Fruit fly (Drosophila melanogaster): ENCODE data around the gene Fntb.

Fntb gene

DNA sequence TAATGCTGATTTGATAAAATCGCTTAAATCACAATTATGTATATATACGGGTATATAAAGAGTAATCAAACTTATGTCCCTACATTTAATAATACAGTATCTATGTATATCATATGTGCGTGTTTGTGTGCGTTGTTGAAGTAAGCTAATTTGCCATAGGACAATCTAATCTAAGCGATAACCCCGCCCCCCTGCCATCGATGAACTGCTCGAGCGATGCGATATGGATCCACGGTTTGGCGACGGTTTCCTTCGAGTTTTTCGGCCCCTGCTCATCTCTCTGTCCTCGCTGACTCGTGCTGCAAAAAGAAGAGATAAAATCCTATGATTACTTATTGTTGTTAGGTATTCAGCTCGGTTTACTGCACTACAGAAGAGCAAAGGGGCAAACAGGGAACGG lies 14.0 kb downstream of the Fntb start:
- TF ChIP-seq HLH106 (tag; optimal IDR thresholded peaks at IDR 0.05) (no peak), Myc (optimal IDR thresholded peaks at IDR 0.05) (no peak), lola (GFP tag; optimal IDR thresholded peaks at IDR 0.05) (no peak), Hr78 (GFP tag; optimal IDR thresholded peaks at IDR 0.05) (no peak), h (GFP tag; optimal IDR thresholded peaks at IDR 0.05) (peak; percentile 38), psq (GFP tag; optimal IDR thresholded peaks at IDR 0.05) (no peak), Vsx2 (GFP tag; optimal IDR thresholded peaks at IDR 0.05; ENCODE audit: partially characterized antibody) (peak; percentile 99), CrebA (GFP tag; optimal IDR thresholded peaks at IDR 0.05; ENCODE audit: borderline replicate concordance) (no peak), fru (GFP tag; optimal IDR thresholded peaks at IDR 0.05) (peak; percentile 2), Rel (GFP tag; optimal IDR thresholded peaks at IDR 0.05) (no peak), Rel (tag; optimal IDR thresholded peaks at IDR 0.05) (peak; percentile 79), Hnf4 (GFP tag; optimal IDR thresholded peaks at IDR 0.05) (no peak), sv (GFP tag; optimal IDR thresholded peaks at IDR 0.05) (no peak), tai (GFP tag; optimal IDR thresholded peaks at IDR 0.05) (peak; percentile 2)

DNA sequence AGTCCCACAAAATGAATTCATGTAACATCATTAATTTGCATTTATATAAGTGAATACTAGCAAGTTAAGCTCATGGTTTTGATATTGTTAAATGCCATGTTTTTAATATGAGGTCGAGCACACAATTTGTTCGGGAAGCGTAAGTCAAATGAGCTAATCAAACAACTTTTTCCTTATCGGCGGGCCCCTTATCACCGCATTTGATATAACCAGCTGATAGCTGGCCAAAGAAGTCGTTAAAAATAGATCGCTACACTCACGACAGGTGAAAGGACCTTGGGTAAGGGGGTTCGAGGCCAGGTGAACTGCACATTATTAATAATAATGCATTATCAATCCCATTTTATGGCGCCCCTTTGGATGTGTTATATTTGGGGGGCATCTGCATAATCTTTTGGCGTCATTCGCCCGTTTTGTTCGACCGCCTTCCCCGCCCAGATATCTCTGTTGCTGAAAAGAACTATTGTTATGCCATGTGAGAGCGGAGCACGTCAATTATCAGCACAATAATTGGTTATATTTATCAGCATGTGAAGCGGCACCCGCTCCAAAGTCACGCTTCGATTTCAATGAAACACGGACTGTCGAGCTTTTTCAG lies 14.7 kb downstream of the Fntb start:
- no peak for TF ChIP-seq Myc (optimal IDR thresholded peaks at IDR 0.05)
- no peak for TF ChIP-seq Sp1 (GFP tag; optimal IDR thresholded peaks at IDR 0.05)
- TF ChIP-seq N (GFP tag; optimal IDR thresholded peaks at IDR 0.05) = no peak
- TF ChIP-seq brk (GFP tag; optimal IDR thresholded peaks at IDR 0.05) = no peak
- no peak for TF ChIP-seq Rel (GFP tag; optimal IDR thresholded peaks at IDR 0.05)
- peak; percentile 58 for TF ChIP-seq Rel (tag; optimal IDR thresholded peaks at IDR 0.05)
- TF ChIP-seq Hr83 (GFP tag; optimal IDR thresholded peaks at IDR 0.05; ENCODE audit: poor library complexity, severe bottlenecking) = no peak
- no peak for TF ChIP-seq CrebA (GFP tag; optimal IDR thresholded peaks at IDR 0.05; ENCODE audit: borderline replicate concordance)
- TF ChIP-seq Vsx2 (GFP tag; optimal IDR thresholded peaks at IDR 0.05; ENCODE audit: partially characterized antibody) = peak; percentile 75
- TF ChIP-seq sv (GFP tag; optimal IDR thresholded peaks at IDR 0.05) = no peak

DNA sequence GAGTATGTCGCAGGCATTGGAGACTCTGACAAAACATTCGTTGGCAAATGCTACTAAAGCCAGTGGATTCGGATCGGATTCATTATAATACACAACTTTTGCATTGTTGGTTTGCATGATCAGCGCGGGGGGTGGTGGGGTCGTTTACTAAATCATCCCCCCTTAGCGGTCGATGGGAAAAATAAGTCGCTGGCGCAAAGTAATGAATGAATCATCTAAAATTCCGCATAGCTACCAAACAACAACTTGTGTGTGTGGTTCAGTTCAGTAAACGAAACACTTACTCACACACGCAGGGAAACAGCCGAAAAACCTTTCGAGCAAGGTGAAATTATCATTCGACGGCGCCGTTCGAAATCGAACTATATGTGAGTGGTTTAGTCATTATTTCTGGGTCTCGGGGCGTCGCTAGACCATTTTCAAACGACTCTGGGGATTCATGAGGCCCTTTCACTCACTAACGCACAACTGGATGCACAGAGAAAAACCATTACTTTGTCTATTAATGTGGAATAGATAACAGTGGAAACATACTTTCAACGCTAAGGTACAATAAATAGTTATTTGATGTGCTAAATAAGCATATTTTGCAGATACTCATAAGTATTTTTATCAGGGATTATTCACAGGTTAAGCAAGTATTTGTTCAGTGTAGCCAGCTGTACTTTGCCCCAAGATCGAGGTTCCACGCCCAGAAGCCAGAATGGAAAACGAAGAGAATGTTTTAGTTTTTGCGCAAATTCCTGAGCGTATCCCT lies 15.8 kb downstream of the Fntb start:
- TF ChIP-seq rgr (GFP tag; optimal IDR thresholded peaks at IDR 0.05) (peak; percentile 31), Rel (GFP tag; optimal IDR thresholded peaks at IDR 0.05) (no peak), Rel (tag; optimal IDR thresholded peaks at IDR 0.05) (no peak), sv (GFP tag; optimal IDR thresholded peaks at IDR 0.05) (peak; percentile 40), Hr83 (GFP tag; optimal IDR thresholded peaks at IDR 0.05; ENCODE audit: poor library complexity, severe bottlenecking) (no peak), Hnf4 (GFP tag; optimal IDR thresholded peaks at IDR 0.05) (peak; percentile 49), Jra (GFP tag; optimal IDR thresholded peaks at IDR 0.05) (no peak), dmrt93B (GFP tag; optimal IDR thresholded peaks at IDR 0.05) (no peak)

- TF ChIP-seq tai (GFP tag; optimal IDR thresholded peaks at IDR 0.05) (no peak), Dif (GFP tag; optimal IDR thresholded peaks at IDR 0.05; ENCODE audit: partially characterized antibody) (peak; percentile 48), OdsH (GFP tag; optimal IDR thresholded peaks at IDR 0.05) (peak; percentile 82), br (GFP tag; optimal IDR thresholded peaks at IDR 0.05) (peak; percentile 84), jim (GFP tag; optimal IDR thresholded peaks at IDR 0.05) (no peak), Sp1 (GFP tag; optimal IDR thresholded peaks at IDR 0.05) (peak; percentile 64), brk (GFP tag; optimal IDR thresholded peaks at IDR 0.05) (no peak), Vsx2 (GFP tag; optimal IDR thresholded peaks at IDR 0.05; ENCODE audit: partially characterized antibody) (peak; percentile 46), fru (GFP tag; optimal IDR thresholded peaks at IDR 0.05) (peak; percentile 88), Dfd (GFP tag; optimal IDR thresholded peaks at IDR 0.05) (no peak), dl (GFP tag; optimal IDR thresholded peaks at IDR 0.05; ENCODE audit: insufficient read depth in 1 of 2, partially characterized antibody in 2 of 2) (peak in 1 of 2 experiments; percentile 53), Myc (optimal IDR thresholded peaks at IDR 0.05) (no peak), CG32264 (GFP tag; optimal IDR thresholded peaks at IDR 0.05) (peak; percentile 68), sage (GFP tag; optimal IDR thresholded peaks at IDR 0.05) (peak; percentile 42), h (GFP tag; optimal IDR thresholded peaks at IDR 0.05) (peak; percentile 93), CrebA (GFP tag; optimal IDR thresholded peaks at IDR 0.05; ENCODE audit: borderline replicate concordance) (no peak), rgr (GFP tag; optimal IDR thresholded peaks at IDR 0.05) (peak; percentile 88), Abd-B (GFP tag; optimal IDR thresholded peaks at IDR 0.05) (no peak), CG9705 (GFP tag; optimal IDR thresholded peaks at IDR 0.05) (peak; percentile 52), N (GFP tag; optimal IDR thresholded peaks at IDR 0.05) (no peak), GATAd (GFP tag; optimal IDR thresholded peaks at IDR 0.05) (peak; percentile 59), pan (optimal IDR thresholded peaks at IDR 0.05) (no peak), foxo (GFP tag; optimal IDR thresholded peaks at IDR 0.05) (peak in 1 of 2 experiments; percentile 94), Hnf4 (GFP tag; optimal IDR thresholded peaks at IDR 0.05) (peak; percentile 81), Rel (GFP tag; optimal IDR thresholded peaks at IDR 0.05) (no peak), Rel (tag; optimal IDR thresholded peaks at IDR 0.05) (peak; percentile 100), Jra (GFP tag; optimal IDR thresholded peaks at IDR 0.05) (peak; percentile 32), psq (GFP tag; optimal IDR thresholded peaks at IDR 0.05) (peak; percentile 77), Hr78 (GFP tag; optimal IDR thresholded peaks at IDR 0.05) (no peak), HLH106 (tag; optimal IDR thresholded peaks at IDR 0.05) (peak; percentile 88), Mio (GFP tag; optimal IDR thresholded peaks at IDR 0.05) (peak; percentile 55), ey (GFP tag; optimal IDR thresholded peaks at IDR 0.05) (peak; percentile 91)
Observed at dm6 chr3R:16449187-16449973, 16.6 kb downstream of the Fntb start.

All from whole organism, wandering third instar larva.